Worm (Caenorhabditis elegans): ENCODE data around the gene fbxb-22.

ce11 chrIII:11843007-11843406, 40.5 kb downstream of the fbxb-22 start:
- TF ChIP-seq ztf-29 (GFP tag; IDR thresholded peaks at IDR 0.05) (no peak), flt-1 (GFP tag; IDR thresholded peaks at IDR 0.05) (no peak), cog-1 (tag; optimal IDR thresholded peaks at IDR 0.05) (no peak), ztf-23 (GFP tag; IDR thresholded peaks at IDR 0.05) (no peak), ref-1 (GFP tag; conservative IDR thresholded peaks at IDR 0.05) (no peak), klf-2 (GFP tag; conservative IDR thresholded peaks at IDR 0.05) (no peak), tab-1 (GFP tag; IDR thresholded peaks at IDR 0.05) (no peak)

All from whole organism, midembryonic.